Fruit fly (Drosophila melanogaster) whole organism, pupa: ENCODE data around the gene p53.

ENCODE experiments used
- CG10348 ChIP-seq: fragments of 200-800 bp; sonication (Bioruptor generic); IDR thresholded peaks from 2 replicates; pipeline ENCODE4 v1.3.6; 2022; ENCODE audit warnings: missing biosample characterization, missing genetic modification characterization
- CG12605 ChIP-seq: fragments of 200-800 bp; sonication (Bioruptor generic); IDR thresholded peaks from 2 replicates; pipeline ENCODE4 v1.3.6; 2022; ENCODE audit warnings: missing biosample characterization, missing genetic modification characterization
- CG13204 ChIP-seq: fragments of 200-800 bp; sonication (Bioruptor generic); optimal IDR thresholded peaks from 2 replicates; lab custom pipeline; 2018; ENCODE audit warnings: missing biosample characterization, mild to moderate bottlenecking, missing genetic modification characterization, moderate library complexity
- CG14655 ChIP-seq: fragments of 200-800 bp; sonication (Bioruptor generic); optimal IDR thresholded peaks from 3 replicates; lab custom pipeline; 2017; ENCODE audit warnings: mild to moderate bottlenecking, missing biosample characterization, missing genetic modification reagents, missing genetic modification characterization
- CG15710 ChIP-seq: fragments of 200-800 bp; sonication (Bioruptor generic); optimal IDR thresholded peaks from 2 replicates; lab custom pipeline; 2018; ENCODE audit warnings: missing biosample characterization, mild to moderate bottlenecking, missing genetic modification characterization, moderate library complexity
- CG17806 ChIP-seq: fragments of 200-800 bp; sonication (Bioruptor generic); optimal IDR thresholded peaks from 2 replicates; lab custom pipeline; 2018; ENCODE audit warnings: missing biosample characterization, mild to moderate bottlenecking, missing genetic modification characterization, moderate library complexity
- CG32121 ChIP-seq: fragments of 200-800 bp; sonication (Bioruptor generic); IDR thresholded peaks from 2 replicates; pipeline ENCODE4 v1.3.6; 2022; ENCODE audit warnings: missing biosample characterization, missing genetic modification characterization
- CG34367 ChIP-seq: fragments of 200-800 bp; sonication (Bioruptor generic); optimal IDR thresholded peaks from 2 replicates; lab custom pipeline; 2018; ENCODE audit warnings: missing biosample characterization, mild to moderate bottlenecking, missing genetic modification characterization
- CG4496 ChIP-seq: fragments of 200-800 bp; sonication (Bioruptor generic); IDR thresholded peaks from 3 replicates; pipeline ENCODE4 v1.3.6; 2022; ENCODE audit warnings: missing biosample characterization, missing genetic modification characterization
- CG8159 ChIP-seq: fragments of 200-800 bp; sonication (Bioruptor generic); optimal IDR thresholded peaks from 3 replicates; lab custom pipeline; 2018; ENCODE audit warnings: missing biosample characterization, mild to moderate bottlenecking, missing genetic modification characterization, moderate library complexity
- CG8301 ChIP-seq: fragments of 200-800 bp; sonication (Bioruptor generic); optimal IDR thresholded peaks from 2 replicates; lab custom pipeline; 2018; ENCODE audit warnings: missing biosample characterization, mild to moderate bottlenecking, missing genetic modification characterization
- CG9948 ChIP-seq: fragments of 200-800 bp; sonication (Bioruptor generic); optimal IDR thresholded peaks from 2 replicates; lab custom pipeline; 2018; ENCODE audit warnings: missing biosample characterization, mild to moderate bottlenecking, missing genetic modification characterization, moderate library complexity
- D1 ChIP-seq: fragments of 200-800 bp; sonication (Bioruptor generic); optimal IDR thresholded peaks from 2 replicates; lab custom pipeline; 2018; ENCODE audit warnings: missing biosample characterization, mild to moderate bottlenecking, missing genetic modification characterization, moderate library complexity
- EcR ChIP-seq: fragments of 200-800 bp; sonication (Bioruptor generic); optimal IDR thresholded peaks from 3 replicates; lab custom pipeline; 2019; ENCODE audit warnings: missing biosample characterization, missing genetic modification characterization, mild to moderate bottlenecking, moderate library complexity, missing genetic modification reagents
- Ets98B ChIP-seq: fragments of 200-800 bp; sonication (Bioruptor generic); IDR thresholded peaks from 2 replicates; pipeline ENCODE4 v1.3.6; 2022; ENCODE audit warnings: missing biosample characterization, missing genetic modification characterization
- Pif1A ChIP-seq: fragments of 200-800 bp; sonication (Bioruptor generic); optimal IDR thresholded peaks from 3 replicates; lab custom pipeline; 2016; ENCODE audit warnings: missing biosample characterization, missing genetic modification characterization
- Pif1B ChIP-seq: fragments of 200-800 bp; sonication (Bioruptor generic); optimal IDR thresholded peaks from 3 replicates; lab custom pipeline; 2016; ENCODE audit warnings: missing biosample characterization, missing genetic modification characterization
- Snoo ChIP-seq: fragments of 200-800 bp; sonication (Bioruptor generic); optimal IDR thresholded peaks from 3 replicates; lab custom pipeline; 2017; ENCODE audit warnings: missing biosample characterization, mild to moderate bottlenecking, missing genetic modification characterization, inconsistent platforms
- fd96Ca ChIP-seq: fragments of 200-800 bp; sonication (Bioruptor generic); IDR thresholded peaks from 3 replicates; pipeline ENCODE4 v1.3.6; 2022; ENCODE audit warnings: missing biosample characterization, missing genetic modification characterization
- gl ChIP-seq: fragments of 200-800 bp; sonication (Bioruptor generic); optimal IDR thresholded peaks from 2 replicates; lab custom pipeline; 2018; ENCODE audit warnings: missing biosample characterization, mild to moderate bottlenecking, missing genetic modification characterization
- rn ChIP-seq: fragments of 200-800 bp; sonication (Bioruptor generic); IDR thresholded peaks from 2 replicates; pipeline ENCODE4 v1.3.6; 2022; ENCODE audit warnings: missing biosample characterization, missing genetic modification characterization

p53 gene

dm6 chr3R:23088252-23088651 lies 34.4 kb upstream of the p53 start:
- no peak for TF ChIP-seq Pif1B
- TF ChIP-seq Snoo (tag; lab: Kevin White, UChicago) = no peak
- no peak for TF ChIP-seq EcR (GFP tag; lab: Kevin White, UChicago)
- TF ChIP-seq CG12605 (GFP tag; lab: Robert Waterston, UW) = no peak
- TF ChIP-seq gl (tag; lab: Kevin White, UChicago) = no peak
- no peak for TF ChIP-seq rn (GFP tag; lab: Robert Waterston, UW)
- TF ChIP-seq Pif1A (GFP tag; lab: Kevin White, UChicago) = no peak

- no peak for TF ChIP-seq CG34367
- TF ChIP-seq Snoo (tag; lab: Kevin White, UChicago) = no peak
- TF ChIP-seq CG13204 = no peak
- TF ChIP-seq CG8159 (tag; lab: Kevin White, UChicago) = no peak
- TF ChIP-seq CG8301 (tag; lab: Kevin White, UChicago) = no peak
- no peak for TF ChIP-seq CG10348 (GFP tag; lab: Robert Waterston, UW)
- TF ChIP-seq CG17806 (tag; lab: Kevin White, UChicago) = no peak
- TF ChIP-seq gl (tag; lab: Kevin White, UChicago) = no peak
- TF ChIP-seq rn (GFP tag; lab: Robert Waterston, UW) = no peak
- TF ChIP-seq D1 (tag; lab: Kevin White, UChicago) = no peak
- no peak for TF ChIP-seq CG12605 (GFP tag; lab: Robert Waterston, UW)
- TF ChIP-seq EcR (GFP tag; lab: Kevin White, UChicago) = no peak
- TF ChIP-seq Ets98B (GFP tag; lab: Robert Waterston, UW) = no peak
- no peak for TF ChIP-seq CG9948 (tag; lab: Kevin White, UChicago)
- no peak for TF ChIP-seq Pif1A (GFP tag; lab: Kevin White, UChicago)
- no peak for TF ChIP-seq CG32121 (GFP tag; lab: Robert Waterston, UW)
- TF ChIP-seq Pif1B = no peak
- no peak for TF ChIP-seq CG15710 (tag; lab: Kevin White, UChicago)
- TF ChIP-seq, all 21 proteins: peak for 0
Observed at dm6 chr3R:23081265-23081664, 27.4 kb upstream of the p53 start.

dm6 chr3R:23074480-23074879 lies 20.6 kb upstream of the p53 start:
- TF ChIP-seq CG8301 (tag; lab: Kevin White, UChicago) (no peak), CG15710 (tag; lab: Kevin White, UChicago) (no peak), Pif1A (GFP tag; lab: Kevin White, UChicago) (no peak), Pif1B (no peak), CG10348 (GFP tag; lab: Robert Waterston, UW) (no peak), D1 (tag; lab: Kevin White, UChicago) (no peak), CG32121 (GFP tag; lab: Robert Waterston, UW) (no peak), CG9948 (tag; lab: Kevin White, UChicago) (no peak), CG14655 (GFP tag; lab: Kevin White, UChicago) (no peak), CG17806 (tag; lab: Kevin White, UChicago) (no peak), CG12605 (GFP tag; lab: Robert Waterston, UW) (no peak), CG34367 (no peak), EcR (GFP tag; lab: Kevin White, UChicago) (no peak), Snoo (tag; lab: Kevin White, UChicago) (no peak), gl (tag; lab: Kevin White, UChicago) (no peak), CG4496 (GFP tag; lab: Robert Waterston, UW) (no peak), rn (GFP tag; lab: Robert Waterston, UW) (no peak), CG8159 (tag; lab: Kevin White, UChicago) (no peak), Ets98B (GFP tag; lab: Robert Waterston, UW) (no peak)
- TF ChIP-seq, all 21 proteins: peak for 0

- TF ChIP-seq CG9948 (tag; lab: Kevin White, UChicago) (no peak), Pif1A (GFP tag; lab: Kevin White, UChicago) (no peak), gl (tag; lab: Kevin White, UChicago) (no peak), CG17806 (tag; lab: Kevin White, UChicago) (no peak), CG14655 (GFP tag; lab: Kevin White, UChicago) (no peak), Snoo (tag; lab: Kevin White, UChicago) (no peak), fd96Ca (GFP tag; lab: Robert Waterston, UW) (no peak), CG4496 (GFP tag; lab: Robert Waterston, UW) (no peak), CG32121 (GFP tag; lab: Robert Waterston, UW) (no peak), CG8301 (tag; lab: Kevin White, UChicago) (no peak), Pif1B (no peak), CG13204 (no peak), CG12605 (GFP tag; lab: Robert Waterston, UW) (no peak), CG10348 (GFP tag; lab: Robert Waterston, UW) (no peak), D1 (tag; lab: Kevin White, UChicago) (no peak), EcR (GFP tag; lab: Kevin White, UChicago) (no peak), Ets98B (GFP tag; lab: Robert Waterston, UW) (no peak), rn (GFP tag; lab: Robert Waterston, UW) (no peak), CG8159 (tag; lab: Kevin White, UChicago) (no peak), CG15710 (tag; lab: Kevin White, UChicago) (no peak)
Observed at dm6 chr3R:23067209-23067826, 13.4 kb upstream of the p53 start, which contains the start of gene CG17111. Gene CG17111, minus strand, starts transcription at chr3R:23067259.

dm6 chr3R:23061209-23061608 lies 7.3 kb upstream of the p53 start, which contains the start of the genes sav and Ublcp1:
Gene sav, minus strand, starts transcription at chr3R:23061304.
Gene Ublcp1, plus strand, starts transcription at chr3R:23061493.
- TF ChIP-seq CG34367 (no peak), CG8159 (tag; lab: Kevin White, UChicago) (no peak), Pif1A (GFP tag; lab: Kevin White, UChicago) (no peak), fd96Ca (GFP tag; lab: Robert Waterston, UW) (no peak), Snoo (tag; lab: Kevin White, UChicago) (no peak), CG32121 (GFP tag; lab: Robert Waterston, UW) (no peak), gl (tag; lab: Kevin White, UChicago) (no peak), CG17806 (tag; lab: Kevin White, UChicago) (no peak), CG9948 (tag; lab: Kevin White, UChicago) (no peak), D1 (tag; lab: Kevin White, UChicago) (no peak), rn (GFP tag; lab: Robert Waterston, UW) (no peak), Ets98B (GFP tag; lab: Robert Waterston, UW) (no peak), CG15710 (tag; lab: Kevin White, UChicago) (no peak), CG12605 (GFP tag; lab: Robert Waterston, UW) (no peak), CG10348 (GFP tag; lab: Robert Waterston, UW) (no peak), CG13204 (no peak), CG8301 (tag; lab: Kevin White, UChicago) (no peak), Pif1B (no peak), EcR (GFP tag; lab: Kevin White, UChicago) (no peak), CG4496 (GFP tag; lab: Robert Waterston, UW) (no peak)
